Fruit fly (Drosophila melanogaster) whole organism, embryonic: ENCODE data around the gene HipHop.

Experiments
- CG10274 ChIP-seq: fragments of 200-800 bp; sonication (Bioruptor generic); optimal IDR thresholded peaks from 3 replicates; lab custom pipeline; 2017; ENCODE audit warnings: missing biosample characterization, mild to moderate bottlenecking, missing genetic modification characterization
- CG10462 ChIP-seq: fragments of 200-800 bp; sonication (Bioruptor generic); optimal IDR thresholded peaks from 2 replicates; lab custom pipeline; 2016; ENCODE audit warnings: missing biosample characterization, missing genetic modification characterization
- CG11560 ChIP-seq: fragments of 200-800 bp; sonication (Bioruptor generic); IDR thresholded peaks from 3 replicates; pipeline ENCODE4 v1.3.6; 2022; ENCODE audit warnings: missing biosample characterization, missing genetic modification characterization
- CG12071 ChIP-seq: fragments of 200-800 bp; sonication (Bioruptor generic); optimal IDR thresholded peaks from 3 replicates; lab custom pipeline; 2018; ENCODE audit warnings: missing biosample characterization, mild to moderate bottlenecking, missing genetic modification characterization
- CG12155 ChIP-seq: fragments of 200-800 bp; sonication (Bioruptor generic); optimal IDR thresholded peaks from 3 replicates; lab custom pipeline; 2016; ENCODE audit warnings: missing biosample characterization, missing genetic modification characterization
- CG12942 ChIP-seq: fragments of 200-800 bp; sonication (Bioruptor generic); optimal IDR thresholded peaks from 3 replicates; lab custom pipeline; 2016; ENCODE audit warnings: missing biosample characterization, missing genetic modification characterization
- CG15073 ChIP-seq: fragments of 200-800 bp; sonication (Bioruptor generic); optimal IDR thresholded peaks from 2 replicates; lab custom pipeline; 2016; ENCODE audit warnings: missing biosample characterization, missing genetic modification characterization
- CG15269 ChIP-seq: fragments of 200-800 bp; sonication (Bioruptor generic); optimal IDR thresholded peaks from 2 replicates; lab custom pipeline; 2018; ENCODE audit warnings: missing biosample characterization, mild to moderate bottlenecking, missing genetic modification characterization, moderate library complexity
- CG17328 ChIP-seq: fragments of 200-800 bp; sonication (Bioruptor generic); IDR thresholded peaks from 2 replicates; pipeline ENCODE4 v1.3.6; 2022; ENCODE audit warnings: missing biosample characterization, missing genetic modification characterization
- CG17385 ChIP-seq: fragments of 200-800 bp; sonication (Bioruptor generic); optimal IDR thresholded peaks from 3 replicates; lab custom pipeline; 2018; ENCODE audit warnings: missing biosample characterization, mild to moderate bottlenecking, missing genetic modification characterization
- CG18011 ChIP-seq: fragments of 200-800 bp; sonication (Bioruptor generic); optimal IDR thresholded peaks from 2 replicates; lab custom pipeline; 2017; ENCODE audit warnings: missing biosample characterization, missing genetic modification characterization, mild to moderate bottlenecking, moderate library complexity, missing genotype
- CG1832 ChIP-seq: fragments of 200-800 bp; sonication (Bioruptor generic); optimal IDR thresholded peaks from 2 replicates; lab custom pipeline; 2017; ENCODE audit warnings: missing biosample characterization, mild to moderate bottlenecking, missing genetic modification characterization, inconsistent platforms
- CG2116 ChIP-seq: fragments of 200-800 bp; sonication (Bioruptor generic); optimal IDR thresholded peaks from 3 replicates; lab custom pipeline; 2018; ENCODE audit warnings: missing biosample characterization, mild to moderate bottlenecking, missing genetic modification characterization
- CG2120 ChIP-seq: fragments of 200-800 bp; sonication (Bioruptor generic); optimal IDR thresholded peaks from 3 replicates; lab custom pipeline; 2016; ENCODE audit warnings: missing biosample characterization, missing genetic modification characterization
- CG32772 ChIP-seq: fragments of 200-800 bp; sonication (Bioruptor generic); IDR thresholded peaks from 2 replicates; pipeline ENCODE4 v1.3.6; 2022; ENCODE audit warnings: missing biosample characterization, missing genetic modification characterization
- CG34224 ChIP-seq: fragments of 200-800 bp; sonication (Bioruptor generic); IDR thresholded peaks from 3 replicates; pipeline ENCODE4 v1.3.6; 2022; ENCODE audit warnings: missing biosample characterization, missing genetic modification characterization; ENCODE audit not compliant: partially characterized antibody
- CG34376 ChIP-seq: fragments of 200-800 bp; sonication (Bioruptor generic); optimal IDR thresholded peaks from 2 replicates; lab custom pipeline; 2018; ENCODE audit warnings: missing biosample characterization, mild to moderate bottlenecking, missing genetic modification characterization
- CG4707 ChIP-seq: fragments of 200-800 bp; sonication (Bioruptor generic); optimal IDR thresholded peaks from 2 replicates; lab custom pipeline; 2018; ENCODE audit warnings: missing biosample characterization, mild to moderate bottlenecking, missing genetic modification characterization, moderate library complexity
- CG6765 ChIP-seq: fragments of 200-800 bp; sonication (Bioruptor generic); optimal IDR thresholded peaks from 3 replicates; lab custom pipeline; 2017; ENCODE audit warnings: missing biosample characterization, mild to moderate bottlenecking, missing genetic modification characterization
- CG9609 ChIP-seq: fragments of 200-800 bp; sonication (Bioruptor generic); optimal IDR thresholded peaks from 3 replicates; lab custom pipeline; 2016; ENCODE audit warnings: missing biosample characterization, missing genetic modification characterization
- CG9817 ChIP-seq: fragments of 200-800 bp; sonication (Bioruptor generic); optimal IDR thresholded peaks from 2 replicates; lab custom pipeline; 2018; ENCODE audit warnings: missing biosample characterization, mild to moderate bottlenecking, missing genetic modification characterization, moderate library complexity
- D ChIP-seq, 2 experiments: fragments of 200-800 bp in 1 of 2; fragments of >200 bp in 1 of 2; sonication (Bioruptor generic) in 1 of 2; optimal IDR thresholded peaks; 2 replicates in 1 of 2; 3 replicates in 1 of 2; lab custom pipeline; 2017; ENCODE audit warnings: mild to moderate bottlenecking in 1 of 2, missing biosample characterization in 1 of 2, missing genetic modification characterization in 1 of 2, missing genetic modification reagents in 1 of 2
- Dad ChIP-seq: fragments of 200-800 bp; sonication (Bioruptor generic); optimal IDR thresholded peaks from 3 replicates; lab custom pipeline; 2016; ENCODE audit warnings: missing biosample characterization, missing genetic modification characterization
- Dip3 ChIP-seq: fragments of 200-800 bp; sonication (Bioruptor generic); optimal IDR thresholded peaks from 3 replicates; lab custom pipeline; 2016; ENCODE audit warnings: missing biosample characterization, missing genetic modification characterization
- Fer3 ChIP-seq: fragments of 200-800 bp; sonication (Bioruptor generic); optimal IDR thresholded peaks from 2 replicates; lab custom pipeline; 2018; ENCODE audit warnings: missing biosample characterization, mild to moderate bottlenecking, missing genetic modification characterization, moderate library complexity
- Hr3 ChIP-seq: fragments of 200-800 bp; sonication (Bioruptor generic); optimal IDR thresholded peaks from 3 replicates; lab custom pipeline; 2016; ENCODE audit warnings: missing biosample characterization, missing genetic modification characterization
- Hr78 ChIP-seq, 2 experiments: fragments of 200-800 bp in 1 of 2; fragments of >200 bp in 1 of 2; sonication (Bioruptor generic) in 1 of 2; optimal IDR thresholded peaks; 2 replicates each; lab custom pipeline; 2017 to 2019; ENCODE audit warnings: missing biosample characterization in 2 of 2, missing genetic modification characterization in 2 of 2, mild to moderate bottlenecking in 1 of 2, moderate library complexity in 1 of 2
- Hsf ChIP-seq: fragments of 200-800 bp; sonication (Bioruptor generic); optimal IDR thresholded peaks from 3 replicates; lab custom pipeline; 2016; ENCODE audit warnings: missing biosample characterization, missing genetic modification characterization
- cad ChIP-seq: fragments of >200 bp; optimal IDR thresholded peaks from 2 replicates; lab custom pipeline; 2017; ENCODE audit warnings: missing biosample characterization, missing genetic modification characterization
- dm ChIP-seq: fragments of 200-800 bp; sonication (Bioruptor generic); optimal IDR thresholded peaks from 3 replicates; lab custom pipeline; 2016; ENCODE audit warnings: missing biosample characterization, missing genetic modification characterization
- dmrt99B ChIP-seq: fragments of 200-800 bp; sonication (Bioruptor generic); optimal IDR thresholded peaks from 2 replicates; lab custom pipeline; 2018; ENCODE audit warnings: missing biosample characterization, mild to moderate bottlenecking, missing genetic modification characterization, moderate library complexity
- dysf ChIP-seq: fragments of 200-800 bp; sonication (Bioruptor generic); IDR thresholded peaks from 3 replicates; pipeline ENCODE4 v1.3.6; 2022; ENCODE audit warnings: missing biosample characterization, missing genetic modification characterization
- fd64A ChIP-seq: fragments of 200-800 bp; sonication (Bioruptor generic); optimal IDR thresholded peaks from 3 replicates; lab custom pipeline; 2018; ENCODE audit warnings: missing biosample characterization, mild to moderate bottlenecking, missing genetic modification characterization
- fd96Cb ChIP-seq: fragments of 200-800 bp; sonication (Bioruptor generic); optimal IDR thresholded peaks from 2 replicates; lab custom pipeline; 2018; ENCODE audit warnings: missing biosample characterization, mild to moderate bottlenecking, missing genetic modification characterization, moderate library complexity
- gfzf ChIP-seq: fragments of 200-800 bp; sonication (Bioruptor generic); optimal IDR thresholded peaks from 2 replicates; lab custom pipeline; 2016; ENCODE audit warnings: missing biosample characterization, mild to moderate bottlenecking, missing genetic modification characterization, moderate library complexity
- gsb ChIP-seq: fragments of 200-800 bp; sonication (Bioruptor generic); IDR thresholded peaks from 2 replicates; pipeline ENCODE4 v1.3.6; 2022; ENCODE audit warnings: missing biosample characterization, missing genetic modification characterization
- hbn ChIP-seq: fragments of 200-800 bp; sonication (Bioruptor generic); IDR thresholded peaks from 2 replicates; pipeline ENCODE4 v1.3.6; 2022; ENCODE audit warnings: missing biosample characterization, missing genetic modification characterization; ENCODE audit not compliant: partially characterized antibody
- jigr1 ChIP-seq: fragments of 200-800 bp; sonication (Bioruptor generic); IDR thresholded peaks from 3 replicates; pipeline ENCODE4 v1.3.6; 2022; ENCODE audit warnings: missing biosample characterization, missing genetic modification characterization
- lbe ChIP-seq: fragments of 200-800 bp; sonication (Bioruptor generic); optimal IDR thresholded peaks from 2 replicates; lab custom pipeline; 2016; ENCODE audit warnings: missing biosample characterization, mild to moderate bottlenecking, missing genetic modification characterization
- luna ChIP-seq: fragments of 200-800 bp; sonication (Bioruptor generic); optimal IDR thresholded peaks from 2 replicates; lab custom pipeline; 2016; ENCODE audit warnings: missing biosample characterization, missing genetic modification characterization
- nmo ChIP-seq: fragments of 200-800 bp; sonication (Bioruptor generic); optimal IDR thresholded peaks from 2 replicates; lab custom pipeline; 2018; ENCODE audit warnings: missing biosample characterization, mild to moderate bottlenecking, missing genetic modification characterization, moderate library complexity
- pfk ChIP-seq: fragments of 200-800 bp; sonication (Bioruptor generic); optimal IDR thresholded peaks from 2 replicates; lab custom pipeline; 2018; ENCODE audit warnings: missing biosample characterization, mild to moderate bottlenecking, missing genetic modification characterization, moderate library complexity
- prd ChIP-seq, 3 experiments: fragments of >200 bp in 2 of 3; fragments of 200-800 bp in 1 of 3; sonication (Bioruptor generic) in 1 of 3; optimal IDR thresholded peaks in 2 of 3; IDR thresholded peaks in 1 of 3; 2 replicates in 2 of 3; 3 replicates in 1 of 3; pipeline versions ENCODE4 v1.3.6 to Lab custom; 2017 to 2022; ENCODE audit warnings: missing biosample characterization in 1 of 3, missing genetic modification characterization in 1 of 3
- psq ChIP-seq: fragments of 200-800 bp; sonication (Bioruptor generic); optimal IDR thresholded peaks from 2 replicates; lab custom pipeline; 2017; ENCODE audit warnings: missing biosample characterization, missing genetic modification characterization
- slbo ChIP-seq: fragments of 200-800 bp; sonication (Bioruptor generic); IDR thresholded peaks from 2 replicates; pipeline ENCODE4 v1.3.6; 2022; ENCODE audit warnings: missing biosample characterization, missing genetic modification characterization
- so ChIP-seq: fragments of 200-800 bp; sonication (Bioruptor generic); IDR thresholded peaks from 3 replicates; pipeline ENCODE4 v1.3.6; 2022; ENCODE audit warnings: missing biosample characterization, missing genetic modification characterization
- tll ChIP-seq, 2 experiments: fragments of 200-800 bp in 1 of 2; fragments of >200 bp in 1 of 2; sonication (Bioruptor generic) in 1 of 2; optimal IDR thresholded peaks; 2 replicates each; lab custom pipeline; 2017 to 2019; ENCODE audit warnings: missing biosample characterization in 2 of 2, missing genetic modification characterization in 2 of 2, mild to moderate bottlenecking in 1 of 2, moderate library complexity in 1 of 2

The HipHop gene

DNA sequence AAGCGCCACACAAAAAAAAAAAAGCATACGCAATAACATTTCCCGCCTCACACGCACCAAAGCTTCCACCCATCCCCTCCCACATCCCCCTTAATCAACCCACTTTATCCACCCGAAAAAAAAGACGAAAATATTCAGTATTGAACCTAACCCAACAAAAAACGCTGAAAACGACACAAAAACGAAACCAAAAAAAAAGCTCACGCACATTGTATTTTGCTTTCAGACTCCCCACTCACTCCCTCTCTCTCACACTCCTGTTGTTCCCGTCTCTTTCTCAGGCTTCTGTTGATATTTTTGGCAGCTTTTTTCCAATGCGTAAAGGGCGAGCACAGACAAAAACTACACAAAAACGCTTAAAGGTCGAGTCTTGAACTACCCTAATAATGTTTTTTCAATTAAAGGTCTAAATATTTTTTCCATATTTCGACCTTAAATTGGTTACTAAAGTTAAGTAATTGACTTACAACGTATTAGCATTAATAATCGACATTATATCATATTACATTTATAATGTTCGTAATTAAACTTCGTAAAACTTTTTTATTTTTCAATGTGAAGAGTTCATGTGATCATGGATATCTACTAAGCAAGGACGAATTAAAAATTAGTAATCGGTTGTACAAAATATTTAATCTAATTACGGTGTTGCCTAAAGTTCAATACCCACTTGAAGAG lies 34.4 kb upstream of the HipHop start (continued):
- TF ChIP-seq CG2120 (GFP tag; lab: Kevin White, UChicago) (peak; percentile 70), dm (GFP tag; lab: Kevin White, UChicago) (peak; percentile 4), dmrt99B (tag; lab: Kevin White, UChicago) (peak; percentile 89), CG34376 (GFP tag; lab: Kevin White, UChicago) (peak; percentile 71), fd64A (GFP tag; lab: Kevin White, UChicago) (no peak), Dad (GFP tag; lab: Kevin White, UChicago) (peak; percentile 41), fd96Cb (tag; lab: Kevin White, UChicago) (peak; percentile 63), CG12071 (GFP tag; lab: Kevin White, UChicago) (peak; percentile 17), D (optimal IDR thresholded peaks at IDR 0.05; lab: Kevin White, UChicago) (no peak), D (GFP tag; optimal IDR thresholded peaks at IDR 0.05; lab: Kevin White, UChicago) (peak; percentile 1), CG1832 (peak; percentile 67), tll (GFP tag; optimal IDR thresholded peaks at IDR 0.05; lab: Kevin White, UChicago) (no peak), pfk (GFP tag; lab: Kevin White, UChicago) (peak; percentile 4), CG10274 (GFP tag; lab: Kevin White, UChicago) (peak; percentile 11), Fer3 (tag; lab: Kevin White, UChicago) (peak; percentile 66), CG12155 (peak; percentile 23), CG9817 (tag; lab: Kevin White, UChicago) (peak; percentile 3), Hr78 (GFP tag; optimal IDR thresholded peaks at IDR 0.05; lab: Kevin White, UChicago) (peak in 1 of 2 experiments; percentile 25), CG15073 (GFP tag; lab: Kevin White, UChicago) (no peak), nmo (GFP tag; lab: Kevin White, UChicago) (peak; percentile 68), Hsf (GFP tag; lab: Kevin White, UChicago) (peak; percentile 62), luna (GFP tag; lab: Kevin White, UChicago) (no peak), hbn (GFP tag; lab: Robert Waterston, UW) (no peak), lbe (GFP tag; lab: Kevin White, UChicago) (no peak), CG10462 (GFP tag; lab: Kevin White, UChicago) (no peak), Dip3 (GFP tag; lab: Kevin White, UChicago) (no peak), gfzf (GFP tag; lab: Kevin White, UChicago) (no peak), jigr1 (GFP tag; lab: Robert Waterston, UW) (no peak), CG18011 (GFP tag; lab: Kevin White, UChicago) (peak; percentile 37), CG15269 (tag; lab: Kevin White, UChicago) (peak; percentile 80), prd (optimal IDR thresholded peaks at IDR 0.05; lab: Kevin White, UChicago) (no peak), prd (GFP tag; IDR thresholded peaks at IDR 0.05; lab: Robert Waterston, UW) (peak; percentile 28; the same call in 1 of the 3 replicates), CG9609 (GFP tag; lab: Kevin White, UChicago) (peak; percentile 3), CG12942 (GFP tag; lab: Kevin White, UChicago) (peak; percentile 20), CG32772 (GFP tag; lab: Robert Waterston, UW) (peak; percentile 81), CG6765 (GFP tag; lab: Kevin White, UChicago) (peak; percentile 1), dysf (GFP tag; lab: Robert Waterston, UW) (peak; percentile 77; the same call in 2 of the 3 replicates), CG4707 (no peak), cad (GFP tag; lab: Kevin White, UChicago) (no peak), CG11560 (tag; lab: Robert Waterston, UW) (no peak), so (peak; percentile 12; the same call in 1 of the 3 replicates), CG34224 (GFP tag; lab: Robert Waterston, UW) (0 out of 3 replicates have a peak, but pooled peaks have one; percentile 28), CG2116 (peak; percentile 32), Hr3 (GFP tag; lab: Kevin White, UChicago) (peak; percentile 5), CG17328 (GFP tag; lab: Robert Waterston, UW) (peak; percentile 27; the same call in 1 of the 2 replicates), slbo (GFP tag; lab: Robert Waterston, UW) (peak; percentile 34; the same call in 1 of the 2 replicates), gsb (GFP tag; lab: Robert Waterston, UW) (0 out of 2 replicates have a peak, but pooled peaks have one; percentile 9), CG17385 (peak; percentile 70), psq (GFP tag; lab: Kevin White, UChicago) (peak; percentile 78)
